Worm (Caenorhabditis elegans) whole organism, L2 larva: Measurements from ENCODE around the gene F54F7.8.

ENCODE experiments used
- ama-1 ChIP-seq: fragments of 150-350 bp; optimal IDR thresholded peaks from 2 replicates; lab custom pipeline; 2018; ENCODE audit warnings: inconsistent platforms
- egl-27 ChIP-seq: sonication (generic microtip); optimal IDR thresholded peaks from 3 replicates; lab custom pipeline; 2017; ENCODE audit warnings: missing biosample characterization, missing genetic modification reagents, missing genetic modification characterization
- elt-1 ChIP-seq: fragments of 150-350 bp; optimal IDR thresholded peaks from 2 replicates; lab custom pipeline; 2014; ENCODE audit warnings: missing biosample characterization, missing genetic modification characterization
- lin-13 ChIP-seq: fragments of 150-350 bp; optimal IDR thresholded peaks from 2 replicates; lab custom pipeline; 2014; ENCODE audit warnings: missing biosample characterization, missing genetic modification reagents, missing genetic modification characterization
- lin-39 ChIP-seq: fragments of 150-350 bp; optimal IDR thresholded peaks from 2 replicates; lab custom pipeline; 2014; ENCODE audit warnings: missing biosample characterization, missing genetic modification reagents, missing genetic modification characterization
- nhr-12 ChIP-seq: fragments of 150-350 bp; optimal IDR thresholded peaks from 2 replicates; lab custom pipeline; 2014; ENCODE audit warnings: missing biosample characterization, missing genetic modification characterization
- nhr-23 ChIP-seq: fragments of 150-350 bp; optimal IDR thresholded peaks from 2 replicates; lab custom pipeline; 2014; ENCODE audit warnings: missing biosample characterization, missing genetic modification reagents, missing genetic modification characterization
- nhr-237 ChIP-seq: fragments of 150-350 bp; optimal IDR thresholded peaks from 2 replicates; lab custom pipeline; 2014; ENCODE audit warnings: missing biosample characterization, missing genetic modification characterization
- skn-1 ChIP-seq: sonication (generic microtip); optimal IDR thresholded peaks from 2 replicates; lab custom pipeline; 2017; ENCODE audit warnings: missing biosample characterization, missing genetic modification characterization
- sma-3 ChIP-seq: sonication (generic microtip); optimal IDR thresholded peaks from 2 replicates; lab custom pipeline; 2016; ENCODE audit warnings: missing genetic modification reagents, missing genetic modification characterization, missing compliant biosample characterization
- unc-39 ChIP-seq: fragments of 150-350 bp; optimal IDR thresholded peaks from 2 replicates; lab custom pipeline; 2014; ENCODE audit warnings: missing biosample characterization, missing genetic modification characterization
- unc-62 ChIP-seq: fragments of 150-350 bp; optimal IDR thresholded peaks from 2 replicates; lab custom pipeline; 2014; ENCODE audit warnings: missing biosample characterization, missing genetic modification reagents, missing genetic modification characterization

DNA sequence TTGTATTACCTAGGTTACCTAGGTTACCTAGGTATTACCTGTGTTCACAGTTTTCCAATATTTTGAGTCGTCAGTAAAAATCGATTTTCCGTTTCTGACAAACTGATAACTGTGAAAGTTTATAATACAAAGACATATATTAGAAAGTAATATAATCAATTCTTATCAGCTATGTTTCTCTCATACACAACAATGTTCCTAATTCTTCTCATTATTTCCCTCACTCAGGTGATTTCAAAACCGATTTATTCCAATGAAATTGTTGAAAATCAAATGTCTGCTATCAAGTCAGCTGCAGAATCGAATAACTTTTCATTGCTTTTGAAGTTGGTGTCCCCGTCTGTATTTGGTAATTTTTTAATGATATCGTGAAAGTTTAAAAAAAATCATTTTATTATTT, 50.7 kb downstream of the F54F7.8 start, which contains the start of gene C34E11.4:
- no peak for TF ChIP-seq skn-1
- TF ChIP-seq lin-39 (tag; lab: Kevin White, UChicago): no peak
- no peak for TF ChIP-seq nhr-237 (tag; lab: Kevin White, UChicago)
- no peak for TF ChIP-seq ama-1 (lab: Kevin White, UChicago)
- TF ChIP-seq nhr-23 (tag; lab: Kevin White, UChicago): no peak
- no peak for TF ChIP-seq lin-13 (GFP tag; lab: Kevin White, UChicago)
- no peak for TF ChIP-seq sma-3 (GFP tag; lab: Kevin White, UChicago)
- TF ChIP-seq unc-62 (GFP tag; lab: Kevin White, UChicago): no peak
- TF ChIP-seq nhr-12: no peak
- TF ChIP-seq egl-27 (tag; lab: Kevin White, UChicago): no peak
- no peak for TF ChIP-seq unc-39 (tag; lab: Kevin White, UChicago)
- no peak for TF ChIP-seq elt-1 (tag; lab: Kevin White, UChicago)
